Fruit fly (Drosophila melanogaster) whole organism, prepupa: ENCODE measurements around the gene ppk30.

Experiments used
- CG3032 ChIP-seq: fragments of 200-800 bp; optimal IDR thresholded peaks from 2 replicates; lab custom pipeline; 2019; ENCODE audit warnings: missing biosample characterization, mild to moderate bottlenecking, missing genetic modification characterization, moderate library complexity
- Eip75B ChIP-seq: fragments of 200-800 bp; sonication (Bioruptor generic); optimal IDR thresholded peaks from 3 replicates; lab custom pipeline; 2016; ENCODE audit warnings: missing biosample characterization, missing genetic modification characterization
- Eip93F ChIP-seq: fragments of 200-800 bp; sonication (Bioruptor generic); optimal IDR thresholded peaks from 2 replicates; lab custom pipeline; 2016; ENCODE audit warnings: missing biosample characterization, mild to moderate bottlenecking, missing genetic modification characterization
- OdsH ChIP-seq: fragments of 200-800 bp; sonication (Bioruptor generic); optimal IDR thresholded peaks from 3 replicates; lab custom pipeline; 2016; ENCODE audit warnings: missing biosample characterization, missing genetic modification characterization
- Sox15 ChIP-seq: fragments of 200-800 bp; sonication (Bioruptor generic); optimal IDR thresholded peaks from 3 replicates; lab custom pipeline; 2016; ENCODE audit warnings: missing biosample characterization, missing genetic modification characterization
- acj6 ChIP-seq: fragments of 200-800 bp; sonication (Bioruptor generic); optimal IDR thresholded peaks from 3 replicates; lab custom pipeline; 2016; ENCODE audit warnings: missing biosample characterization, missing genetic modification characterization
- esn ChIP-seq: fragments of 200-800 bp; sonication (Bioruptor generic); optimal IDR thresholded peaks from 2 replicates; lab custom pipeline; 2016; ENCODE audit warnings: missing biosample characterization, mild to moderate bottlenecking, missing genetic modification characterization, moderate library complexity
- fd85E ChIP-seq: fragments of 200-800 bp; sonication (Bioruptor generic); optimal IDR thresholded peaks from 3 replicates; lab custom pipeline; 2016; ENCODE audit warnings: missing biosample characterization, missing genetic modification characterization
- lz ChIP-seq: fragments of 200-800 bp; sonication (Bioruptor generic); optimal IDR thresholded peaks from 3 replicates; lab custom pipeline; 2016; ENCODE audit warnings: missing biosample characterization, missing genetic modification characterization
- pdm3 ChIP-seq: fragments of 200-800 bp; sonication (Bioruptor generic); optimal IDR thresholded peaks from 3 replicates; lab custom pipeline; 2016; ENCODE audit warnings: missing biosample characterization, missing genetic modification characterization

DNA sequence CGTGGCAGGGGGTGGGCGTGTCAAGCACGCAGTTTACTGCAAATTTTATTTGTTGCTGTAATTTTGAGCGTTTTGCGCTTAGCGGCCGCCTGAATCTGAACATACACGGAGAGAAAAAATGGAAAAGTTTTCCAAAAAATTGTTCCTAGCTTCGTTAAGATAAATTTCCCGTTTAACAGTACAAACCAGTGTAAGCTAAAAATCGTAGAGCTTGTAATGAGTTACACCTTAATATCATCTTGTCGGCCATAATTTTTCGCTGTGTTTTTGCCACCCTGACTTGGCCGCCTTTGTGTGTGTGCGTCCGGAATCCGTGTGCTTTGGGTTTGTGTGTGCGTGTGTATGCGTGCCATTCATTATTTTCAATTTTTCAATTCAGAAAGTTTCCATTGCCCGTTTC, 17.5 kb upstream of the ppk30 start:
- TF ChIP-seq Eip93F (no peak), CG3032 (tag; lab: Kevin White, UChicago) (no peak), pdm3 (GFP tag; lab: Kevin White, UChicago) (no peak), Sox15 (GFP tag; lab: Kevin White, UChicago) (no peak), Eip75B (GFP tag; lab: Kevin White, UChicago) (no peak), acj6 (GFP tag; lab: Kevin White, UChicago) (no peak), lz (GFP tag; lab: Kevin White, UChicago) (no peak), esn (no peak), OdsH (no peak), fd85E (GFP tag; lab: Kevin White, UChicago) (no peak)
